Worm (Caenorhabditis elegans) whole organism, late embryonic: Measurements from ENCODE around the gene ceh-79.

ENCODE experiments used
- C08G9.2 ChIP-seq: sonication (generic microtip); optimal IDR thresholded peaks from 2 replicates; lab custom pipeline; 2016; ENCODE audit warnings: mild to moderate bottlenecking, missing genetic modification characterization, moderate library complexity, missing compliant biosample characterization
- F13H6.1 ChIP-seq: sonication (generic microtip); optimal IDR thresholded peaks from 2 replicates; lab custom pipeline; 2016; ENCODE audit warnings: missing genetic modification characterization, missing compliant biosample characterization
- T23F11.4 ChIP-seq: fragments of 200-800 bp; sonication (Bioruptor generic); optimal IDR thresholded peaks from 2 replicates; lab custom pipeline; 2018; ENCODE audit warnings: mild to moderate bottlenecking, missing genetic modification characterization, missing compliant biosample characterization
- ahr-1 ChIP-seq: sonication (generic microtip); optimal IDR thresholded peaks from 2 replicates; lab custom pipeline; 2016; ENCODE audit warnings: missing genetic modification characterization, missing compliant biosample characterization
- ama-1 ChIP-seq: fragments of 150-350 bp; optimal IDR thresholded peaks from 2 replicates; lab custom pipeline; 2014
- ceh-2 ChIP-seq: sonication (generic microtip); optimal IDR thresholded peaks from 2 replicates; lab custom pipeline; 2016; ENCODE audit warnings: missing genotype, missing genetic modification characterization, missing compliant biosample characterization
- ceh-22 ChIP-seq: sonication (generic microtip); optimal IDR thresholded peaks from 2 replicates; lab custom pipeline; 2017; ENCODE audit warnings: missing biosample characterization, missing genetic modification characterization
- ceh-30 ChIP-seq: fragments of 150-350 bp; optimal IDR thresholded peaks from 2 replicates; lab custom pipeline; 2014; ENCODE audit warnings: missing biosample characterization, missing genetic modification characterization
- dmd-4 ChIP-seq: sonication (generic microtip); optimal IDR thresholded peaks from 2 replicates; lab custom pipeline; 2016; ENCODE audit warnings: borderline replicate concordance, missing genetic modification characterization, missing compliant biosample characterization
- elt-4 ChIP-seq: sonication (generic microtip); optimal IDR thresholded peaks from 2 replicates; lab custom pipeline; 2016; ENCODE audit warnings: missing genetic modification characterization, missing compliant biosample characterization
- fkh-10 ChIP-seq: fragments of 150-350 bp; optimal IDR thresholded peaks from 2 replicates; lab custom pipeline; 2014; ENCODE audit warnings: missing biosample characterization, missing genetic modification reagents, missing genetic modification characterization
- fkh-6 ChIP-seq: sonication (generic microtip); optimal IDR thresholded peaks from 2 replicates; lab custom pipeline; 2016; ENCODE audit warnings: missing genetic modification characterization, missing compliant biosample characterization
- gmeb-2 ChIP-seq: sonication (generic microtip); optimal IDR thresholded peaks from 2 replicates; lab custom pipeline; 2016; ENCODE audit warnings: missing genetic modification characterization, inconsistent platforms, missing compliant biosample characterization
- hlh-30 ChIP-seq: sonication (generic microtip); optimal IDR thresholded peaks from 2 replicates; lab custom pipeline; 2017; ENCODE audit warnings: antibody characterized with exemption, missing genetic modification characterization, missing compliant biosample characterization; ENCODE audit not compliant: insufficient read depth
- hlh-6 ChIP-seq: sonication (generic microtip); optimal IDR thresholded peaks from 2 replicates; lab custom pipeline; 2016; ENCODE audit warnings: missing genotype, missing genetic modification characterization, missing compliant biosample characterization
- lin-11 ChIP-seq: fragments of 200-800 bp; sonication (Bioruptor generic); optimal IDR thresholded peaks from 2 replicates; lab custom pipeline; 2018; ENCODE audit warnings: mild to moderate bottlenecking, missing genetic modification characterization, missing compliant biosample characterization
- madf-2 ChIP-seq: sonication (generic microtip); optimal IDR thresholded peaks from 2 replicates; lab custom pipeline; 2017; ENCODE audit warnings: missing genetic modification characterization, missing compliant biosample characterization
- nfya-1 ChIP-seq: sonication (generic microtip); optimal IDR thresholded peaks from 2 replicates; lab custom pipeline; 2017; ENCODE audit warnings: missing genetic modification characterization, mild to moderate bottlenecking, missing compliant biosample characterization, antibody characterized with exemption, moderate library complexity
- nhr-232 ChIP-seq: sonication (generic microtip); optimal IDR thresholded peaks from 2 replicates; lab custom pipeline; 2016; ENCODE audit warnings: missing genetic modification characterization, missing compliant biosample characterization
- npax-4 ChIP-seq: sonication (generic microtip); optimal IDR thresholded peaks from 2 replicates; lab custom pipeline; 2016; ENCODE audit warnings: missing genetic modification characterization, missing compliant biosample characterization
- odd-2 ChIP-seq: sonication (generic microtip); optimal IDR thresholded peaks from 2 replicates; lab custom pipeline; 2017; ENCODE audit warnings: antibody characterized with exemption, mild to moderate bottlenecking, missing genetic modification characterization, missing compliant biosample characterization
- pag-3 ChIP-seq: sonication (generic microtip); optimal IDR thresholded peaks from 2 replicates; lab custom pipeline; 2016; ENCODE audit warnings: missing compliant biosample characterization, missing genetic modification characterization, borderline replicate concordance
- pax-1 ChIP-seq: fragments of 150-350 bp; optimal IDR thresholded peaks from 2 replicates; lab custom pipeline; 2014; ENCODE audit warnings: missing biosample characterization, missing genetic modification characterization
- ref-2 ChIP-seq: sonication (generic microtip); optimal IDR thresholded peaks from 2 replicates; lab custom pipeline; 2016; ENCODE audit warnings: missing genetic modification characterization, missing compliant biosample characterization
- rnt-1 ChIP-seq: sonication (generic microtip); optimal IDR thresholded peaks from 2 replicates; lab custom pipeline; 2016; ENCODE audit warnings: missing genetic modification characterization, missing compliant biosample characterization
- sdc-2 ChIP-seq: sonication (generic microtip); optimal IDR thresholded peaks from 2 replicates; lab custom pipeline; 2016; ENCODE audit warnings: missing genotype, missing genetic modification characterization, missing compliant biosample characterization
- sox-4 ChIP-seq: sonication (generic microtip); optimal IDR thresholded peaks from 2 replicates; lab custom pipeline; 2017; ENCODE audit warnings: mild to moderate bottlenecking, missing genetic modification characterization, inconsistent platforms, missing compliant biosample characterization
- tbx-7 ChIP-seq: sonication (generic microtip); optimal IDR thresholded peaks from 2 replicates; lab custom pipeline; 2016; ENCODE audit warnings: missing genotype, missing genetic modification characterization, missing compliant biosample characterization
- ttx-3 ChIP-seq: sonication (generic microtip); optimal IDR thresholded peaks from 2 replicates; lab custom pipeline; 2016; ENCODE audit warnings: missing genetic modification reagents, missing genetic modification characterization, missing compliant biosample characterization
- unc-55 ChIP-seq: sonication (generic microtip); optimal IDR thresholded peaks from 2 replicates; lab custom pipeline; 2017; ENCODE audit warnings: missing biosample characterization, missing genetic modification reagents, missing genetic modification characterization
- unc-86 ChIP-seq: sonication (generic microtip); optimal IDR thresholded peaks from 2 replicates; lab custom pipeline; 2016; ENCODE audit warnings: missing genetic modification characterization, missing compliant biosample characterization
- zip-5 ChIP-seq: sonication (generic microtip); optimal IDR thresholded peaks from 2 replicates; lab custom pipeline; 2016; ENCODE audit warnings: missing genetic modification characterization, missing compliant biosample characterization

The ceh-79 gene

ce11 chrV:13334447-13334846 is 32.8 kb downstream of the ceh-79 start:
- no peak for TF ChIP-seq T23F11.4
- TF ChIP-seq ama-1 (lab: Kevin White, UChicago) = no peak
- TF ChIP-seq ceh-30 (tag; lab: Kevin White, UChicago) = no peak
- no peak for TF ChIP-seq dmd-4 (tag; lab: Kevin White, UChicago)
- TF ChIP-seq lin-11 = no peak
- no peak for TF ChIP-seq fkh-10 (GFP tag; lab: Kevin White, UChicago)
- no peak for TF ChIP-seq odd-2 (tag; lab: Kevin White, UChicago)
- TF ChIP-seq unc-55 (GFP tag; lab: Kevin White, UChicago) = no peak
- TF ChIP-seq ceh-2 (tag; lab: Kevin White, UChicago) = no peak
- TF ChIP-seq ttx-3 (tag; lab: Kevin White, UChicago) = no peak
- TF ChIP-seq sdc-2 = no peak
- TF ChIP-seq rnt-1 (tag; lab: Kevin White, UChicago) = no peak
- TF ChIP-seq tbx-7 (tag; lab: Kevin White, UChicago) = no peak
- TF ChIP-seq ahr-1 (tag; lab: Kevin White, UChicago) = no peak

- TF ChIP-seq nfya-1 (tag; lab: Kevin White, UChicago) (no peak), sox-4 (tag; lab: Kevin White, UChicago) (no peak), tbx-7 (tag; lab: Kevin White, UChicago) (no peak), C08G9.2 (tag; lab: Kevin White, UChicago) (no peak), dmd-4 (tag; lab: Kevin White, UChicago) (no peak), npax-4 (tag; lab: Kevin White, UChicago) (no peak), hlh-30 (tag; lab: Kevin White, UChicago) (peak; percentile 1), pax-1 (tag; lab: Kevin White, UChicago) (no peak)
Observed at ce11 chrV:13335883-13336419, 34.3 kb downstream of the ceh-79 start, which contains the start of gene C50B6.9. Gene C50B6.9 (plus strand): TSS chrV:13336369.

- TF ChIP-seq pag-3 (no peak), hlh-6 (tag; lab: Kevin White, UChicago) (no peak), gmeb-2 (tag; lab: Kevin White, UChicago) (no peak), ttx-3 (tag; lab: Kevin White, UChicago) (no peak), ref-2 (tag; lab: Kevin White, UChicago) (no peak), F13H6.1 (tag; lab: Kevin White, UChicago) (no peak), unc-86 (tag; lab: Kevin White, UChicago) (no peak), tbx-7 (tag; lab: Kevin White, UChicago) (no peak), elt-4 (tag; lab: Kevin White, UChicago) (no peak), zip-5 (tag; lab: Kevin White, UChicago) (no peak), madf-2 (no peak), ceh-22 (tag; lab: Kevin White, UChicago) (no peak), nhr-232 (no peak), lin-11 (no peak), unc-55 (GFP tag; lab: Kevin White, UChicago) (no peak)
Observed at ce11 chrV:13338037-13338436, 36.4 kb downstream of the ceh-79 start.

ce11 chrV:13339633-13340290 is 38.1 kb downstream of the ceh-79 start, which contains the start of the genes str-4 and lgc-48:
Gene str-4 (minus strand): TSS chrV:13339733.
Gene lgc-48 (plus strand): TSS chrV:13340240.
- TF ChIP-seq rnt-1 (tag; lab: Kevin White, UChicago) (no peak), sdc-2 (no peak), fkh-6 (tag; lab: Kevin White, UChicago) (no peak), nhr-232 (no peak), pax-1 (tag; lab: Kevin White, UChicago) (no peak), dmd-4 (tag; lab: Kevin White, UChicago) (no peak), gmeb-2 (tag; lab: Kevin White, UChicago) (no peak)

- no peak for TF ChIP-seq unc-55 (GFP tag; lab: Kevin White, UChicago)
Observed at ce11 chrV:13342235-13342634, 40.6 kb downstream of the ceh-79 start.
